Fruit fly (Drosophila melanogaster) whole organism, wandering third instar larva: ENCODE results near the gene nAChRalpha7.

Experiments
- Dfd ChIP-seq: fragments of >200 bp; optimal IDR thresholded peaks from 2 replicates; lab custom pipeline; 2017; ENCODE audit warnings: missing biosample characterization, missing genetic modification characterization
- HLH106 ChIP-seq: fragments of 200-800 bp; optimal IDR thresholded peaks from 3 replicates; lab custom pipeline; 2019; ENCODE audit warnings: missing biosample characterization, mild to moderate bottlenecking, missing genetic modification characterization, moderate library complexity
- Mio ChIP-seq: sonication (Bioruptor generic); optimal IDR thresholded peaks from 2 replicates; lab custom pipeline; 2016; ENCODE audit warnings: missing biosample characterization, missing genetic modification characterization
- OdsH ChIP-seq: fragments of 200-800 bp; sonication (Bioruptor generic); optimal IDR thresholded peaks from 2 replicates; lab custom pipeline; 2016; ENCODE audit warnings: missing biosample characterization, mild to moderate bottlenecking, missing genetic modification characterization
- Rel ChIP-seq, 2 experiments: fragments of 200-800 bp; sonication (Bioruptor generic) in 1 of 2; optimal IDR thresholded peaks; 2 replicates in 1 of 2; 3 replicates in 1 of 2; lab custom pipeline; 2016 to 2019; ENCODE audit warnings: mild to moderate bottlenecking in 2 of 2, missing biosample characterization in 2 of 2, missing genetic modification characterization in 2 of 2, moderate library complexity in 1 of 2
- brk ChIP-seq: fragments of 200-800 bp; sonication (Bioruptor generic); optimal IDR thresholded peaks from 2 replicates; lab custom pipeline; 2016; ENCODE audit warnings: missing biosample characterization, mild to moderate bottlenecking, missing genetic modification characterization
- dmrt93B ChIP-seq: fragments of 200-800 bp; sonication (Bioruptor generic); optimal IDR thresholded peaks from 2 replicates; lab custom pipeline; 2018; ENCODE audit warnings: missing biosample characterization, mild to moderate bottlenecking, missing genetic modification characterization
- lola ChIP-seq: fragments of >200 bp; optimal IDR thresholded peaks from 2 replicates; lab custom pipeline; 2017; ENCODE audit warnings: missing biosample characterization, missing genetic modification characterization
- sv ChIP-seq: fragments of 200-800 bp; sonication (Bioruptor generic); optimal IDR thresholded peaks from 3 replicates; lab custom pipeline; 2016; ENCODE audit warnings: missing biosample characterization, missing genetic modification characterization

dm6 chrX:19322945-19323834 is 25.1 kb downstream of the nAChRalpha7 start:
- TF ChIP-seq lola (GFP tag; lab: Kevin White, UChicago) (no peak), Rel (GFP tag; optimal IDR thresholded peaks at IDR 0.05; lab: Kevin White, UChicago) (no peak), Rel (tag; optimal IDR thresholded peaks at IDR 0.05; lab: Kevin White, UChicago) (no peak), Dfd (GFP tag; lab: Kevin White, UChicago) (no peak), OdsH (GFP tag; lab: Kevin White, UChicago) (no peak), dmrt93B (no peak), HLH106 (tag; lab: Kevin White, UChicago) (no peak), sv (GFP tag; lab: Kevin White, UChicago) (no peak), brk (GFP tag; lab: Kevin White, UChicago) (no peak), Mio (no peak)
